Worm (Caenorhabditis elegans) whole organism, L1 larva: Measurements from ENCODE around the gene B0228.9.

ENCODE experiments used
- C16A3.4 ChIP-seq: fragments of 150-350 bp; optimal IDR thresholded peaks from 2 replicates; lab custom pipeline; 2014; ENCODE audit warnings: missing biosample characterization, missing genetic modification characterization
- C34B4.2 ChIP-seq: sonication (generic microtip); optimal IDR thresholded peaks from 2 replicates; lab custom pipeline; 2017; ENCODE audit warnings: mild to moderate bottlenecking, missing genetic modification characterization, missing compliant biosample characterization
- F16B12.6 ChIP-seq: fragments of 150-350 bp; optimal IDR thresholded peaks from 2 replicates; lab custom pipeline; 2014; ENCODE audit warnings: missing biosample characterization, missing genetic modification characterization
- aha-1 ChIP-seq: fragments of 150-350 bp; optimal IDR thresholded peaks from 2 replicates; lab custom pipeline; 2014; ENCODE audit warnings: missing biosample characterization, missing genetic modification characterization
- alr-1 ChIP-seq: fragments of 200-800 bp; sonication (Bioruptor generic); optimal IDR thresholded peaks from 2 replicates; lab custom pipeline; 2018; ENCODE audit warnings: borderline replicate concordance, mild to moderate bottlenecking, missing genetic modification characterization, missing compliant biosample characterization
- blmp-1 ChIP-seq: fragments of 150-350 bp; optimal IDR thresholded peaks from 2 replicates; lab custom pipeline; 2014; ENCODE audit warnings: missing biosample characterization, missing genetic modification characterization
- ceh-63 ChIP-seq: fragments of 200-800 bp; sonication (Bioruptor generic); optimal IDR thresholded peaks from 2 replicates; lab custom pipeline; 2018; ENCODE audit warnings: mild to moderate bottlenecking, missing genetic modification characterization, missing compliant biosample characterization
- ceh-8 ChIP-seq: fragments of 200-800 bp; sonication (Bioruptor generic); optimal IDR thresholded peaks from 2 replicates; lab custom pipeline; 2018; ENCODE audit warnings: mild to moderate bottlenecking, missing genetic modification characterization, moderate library complexity, missing compliant biosample characterization
- ceh-82 ChIP-seq, 3 experiments: fragments of 150-350 bp in 1 of 3; sonication (generic microtip) in 2 of 3; optimal IDR thresholded peaks; 2 replicates each; lab custom pipeline; 2014 to 2017; ENCODE audit warnings: missing biosample characterization in 3 of 3, missing genetic modification characterization in 3 of 3
- ceh-88 ChIP-seq: fragments of 200-800 bp; sonication (Bioruptor generic); IDR thresholded peaks from 2 replicates; pipeline ENCODE4 v1.3.6; 2022; ENCODE audit warnings: missing genetic modification characterization, missing compliant biosample characterization
- ceh-90 ChIP-seq: sonication (generic microtip); optimal IDR thresholded peaks from 2 replicates; lab custom pipeline; 2016; ENCODE audit warnings: missing genetic modification characterization, missing compliant biosample characterization
- ces-1 ChIP-seq: fragments of 150-350 bp; optimal IDR thresholded peaks from 2 replicates; lab custom pipeline; 2014; ENCODE audit warnings: missing biosample characterization, missing genetic modification reagents, missing genetic modification characterization
- dsc-1 ChIP-seq: sonication (generic microtip); optimal IDR thresholded peaks from 2 replicates; lab custom pipeline; 2016; ENCODE audit warnings: mild to moderate bottlenecking, missing genetic modification characterization, missing compliant biosample characterization
- efl-3 ChIP-seq: fragments of 200-800 bp; sonication (Bioruptor generic); optimal IDR thresholded peaks from 2 replicates; lab custom pipeline; 2018; ENCODE audit warnings: mild to moderate bottlenecking, missing genetic modification characterization, missing compliant biosample characterization
- egl-13 ChIP-seq: sonication (generic microtip); optimal IDR thresholded peaks from 2 replicates; lab custom pipeline; 2016; ENCODE audit warnings: missing genotype, missing genetic modification reagents, missing genetic modification characterization, missing compliant biosample characterization
- elt-2 ChIP-seq: sonication (generic microtip); optimal IDR thresholded peaks from 2 replicates; lab custom pipeline; 2016; ENCODE audit warnings: missing genetic modification characterization, mild to moderate bottlenecking, inconsistent platforms, missing compliant biosample characterization, missing genetic modification reagents
- ets-5 ChIP-seq: fragments of 200-800 bp; sonication (Bioruptor generic); IDR thresholded peaks from 2 replicates; pipeline ENCODE4 v1.3.6; 2022; ENCODE audit warnings: missing genetic modification characterization, missing compliant biosample characterization
- fkh-4 ChIP-seq: sonication (generic microtip); optimal IDR thresholded peaks from 2 replicates; lab custom pipeline; 2016; ENCODE audit warnings: missing compliant biosample characterization, missing genetic modification characterization, borderline replicate concordance
- fkh-8 ChIP-seq: sonication (generic microtip); optimal IDR thresholded peaks from 2 replicates; lab custom pipeline; 2016; ENCODE audit warnings: mild to moderate bottlenecking, missing genetic modification characterization, missing compliant biosample characterization
- fos-1 ChIP-seq: fragments of 150-350 bp; optimal IDR thresholded peaks from 2 replicates; lab custom pipeline; 2014; ENCODE audit warnings: missing biosample characterization, missing genetic modification characterization
- hlh-17 ChIP-seq: fragments of 200-800 bp; sonication (Bioruptor generic); optimal IDR thresholded peaks from 2 replicates; lab custom pipeline; 2018; ENCODE audit warnings: missing genetic modification characterization, mild to moderate bottlenecking, missing compliant biosample characterization, moderate library complexity, borderline replicate concordance
- hlh-4 ChIP-seq: sonication (generic microtip); optimal IDR thresholded peaks from 2 replicates; lab custom pipeline; 2016; ENCODE audit warnings: mild to moderate bottlenecking, missing genetic modification characterization, missing compliant biosample characterization
- isw-1 ChIP-seq: fragments of 200-800 bp; sonication (Bioruptor generic); IDR thresholded peaks from 2 replicates; pipeline ENCODE4 v1.3.6; 2022; ENCODE audit warnings: missing genetic modification characterization, missing compliant biosample characterization
- lin-13 ChIP-seq: fragments of 150-350 bp; optimal IDR thresholded peaks from 2 replicates; lab custom pipeline; 2014; ENCODE audit warnings: missing biosample characterization, missing genetic modification reagents, missing genetic modification characterization
- lin-14 ChIP-seq: fragments of 200-800 bp; sonication (Bioruptor generic); optimal IDR thresholded peaks from 2 replicates; lab custom pipeline; 2018; ENCODE audit warnings: mild to moderate bottlenecking, missing genetic modification characterization, moderate library complexity, missing compliant biosample characterization
- lin-15B ChIP-seq: fragments of 150-350 bp; sonication (generic microtip); optimal IDR thresholded peaks from 3 replicates; lab custom pipeline; 2014; ENCODE audit warnings: missing biosample characterization, missing genetic modification characterization
- lir-3 ChIP-seq: sonication (generic microtip); optimal IDR thresholded peaks from 2 replicates; lab custom pipeline; 2016; ENCODE audit warnings: mild to moderate bottlenecking, missing genetic modification characterization, moderate library complexity, missing compliant biosample characterization; ENCODE audit not compliant: poor library complexity
- mdl-1 ChIP-seq, 2 experiments: fragments of 150-350 bp; optimal IDR thresholded peaks; 2 replicates each; lab custom pipeline; 2014 to 2017; ENCODE audit warnings: missing biosample characterization in 2 of 2, missing genetic modification characterization in 2 of 2, inconsistent platforms in 1 of 2
- mef-2 ChIP-seq: fragments of 150-350 bp; optimal IDR thresholded peaks from 2 replicates; lab custom pipeline; 2014; ENCODE audit warnings: missing biosample characterization, missing genetic modification characterization
- mep-1 ChIP-seq: fragments of 150-350 bp; optimal IDR thresholded peaks from 2 replicates; lab custom pipeline; 2014; ENCODE audit warnings: missing biosample characterization, missing genetic modification characterization
- nhr-11 ChIP-seq: fragments of 150-350 bp; optimal IDR thresholded peaks from 2 replicates; lab custom pipeline; 2014; ENCODE audit warnings: missing biosample characterization, missing genetic modification characterization
- nhr-19 ChIP-seq: fragments of 200-800 bp; sonication (Bioruptor generic); conservative IDR thresholded peaks from 2 replicates; pipeline ENCODE4 v1.3.6; 2022; ENCODE audit warnings: missing genetic modification characterization, missing compliant biosample characterization
- nhr-20 ChIP-seq: sonication (generic microtip); optimal IDR thresholded peaks from 2 replicates; lab custom pipeline; 2016; ENCODE audit warnings: mild to moderate bottlenecking, missing genetic modification characterization, missing compliant biosample characterization
- nhr-237 ChIP-seq: fragments of 150-350 bp; optimal IDR thresholded peaks from 2 replicates; lab custom pipeline; 2014; ENCODE audit warnings: missing biosample characterization, missing genetic modification characterization
- nhr-76 ChIP-seq: sonication (generic microtip); optimal IDR thresholded peaks from 2 replicates; lab custom pipeline; 2017; ENCODE audit warnings: missing biosample characterization, missing genetic modification characterization
- nhr-77 ChIP-seq: fragments of 150-350 bp; optimal IDR thresholded peaks from 2 replicates; lab custom pipeline; 2014; ENCODE audit warnings: missing biosample characterization, missing genetic modification characterization
- nhr-84 ChIP-seq: sonication (generic microtip); optimal IDR thresholded peaks from 2 replicates; lab custom pipeline; 2017; ENCODE audit warnings: missing biosample characterization, missing genetic modification characterization
- nhr-85 ChIP-seq: sonication (generic microtip); peaks from one replicate; lab custom pipeline; 2016; ENCODE audit warnings: missing genetic modification characterization, inconsistent platforms, missing compliant biosample characterization
- pag-3 ChIP-seq: sonication (generic microtip); optimal IDR thresholded peaks from 2 replicates; lab custom pipeline; 2017; ENCODE audit warnings: missing genetic modification characterization, mild to moderate bottlenecking, missing compliant biosample characterization, antibody characterized with exemption, borderline replicate concordance; ENCODE audit not compliant: insufficient read depth
- pax-3 ChIP-seq: fragments of 200-800 bp; sonication (Bioruptor generic); optimal IDR thresholded peaks from 2 replicates; lab custom pipeline; 2018; ENCODE audit warnings: mild to moderate bottlenecking, missing genetic modification characterization, moderate library complexity, missing compliant biosample characterization
- rnt-1 ChIP-seq: sonication (generic microtip); optimal IDR thresholded peaks from 2 replicates; lab custom pipeline; 2016; ENCODE audit warnings: mild to moderate bottlenecking, missing genetic modification characterization, moderate library complexity, missing compliant biosample characterization
- skn-1 ChIP-seq: fragments of 150-350 bp; optimal IDR thresholded peaks from 2 replicates; lab custom pipeline; 2014; ENCODE audit warnings: missing biosample characterization, missing genetic modification characterization
- sox-4 ChIP-seq: sonication (generic microtip); optimal IDR thresholded peaks from 2 replicates; lab custom pipeline; 2016; ENCODE audit warnings: missing genetic modification characterization, missing compliant biosample characterization
- sptf-1 ChIP-seq: fragments of 150-350 bp; optimal IDR thresholded peaks from 2 replicates; lab custom pipeline; 2014; ENCODE audit warnings: missing biosample characterization, missing genetic modification characterization
- swsn-7 ChIP-seq: sonication (generic microtip); optimal IDR thresholded peaks from 2 replicates; lab custom pipeline; 2016; ENCODE audit warnings: missing genetic modification characterization, missing compliant biosample characterization
- tlp-1 ChIP-seq: fragments of 150-350 bp; optimal IDR thresholded peaks from 2 replicates; lab custom pipeline; 2014; ENCODE audit warnings: missing biosample characterization, missing genetic modification characterization
- unc-30 ChIP-seq: sonication (generic microtip); optimal IDR thresholded peaks from 2 replicates; lab custom pipeline; 2017; ENCODE audit warnings: missing biosample characterization, missing genetic modification characterization
- unc-62 ChIP-seq: fragments of 150-350 bp; optimal IDR thresholded peaks from 2 replicates; lab custom pipeline; 2014; ENCODE audit warnings: missing biosample characterization, missing genetic modification reagents, missing genetic modification characterization
- unc-86 ChIP-seq: sonication (generic microtip); optimal IDR thresholded peaks from 2 replicates; lab custom pipeline; 2016; ENCODE audit warnings: missing genetic modification characterization, missing compliant biosample characterization
- unc-98 ChIP-seq: fragments of 200-800 bp; sonication (Bioruptor generic); IDR thresholded peaks from 2 replicates; pipeline ENCODE4 v1.3.6; 2022; ENCODE audit warnings: missing genetic modification characterization, missing compliant biosample characterization

Gene B0228.9

ce11 chrII:7758397-7759135 is 4.9 kb downstream of the B0228.9 start, which contains the start of gene B0228.7 (continued):
- TF ChIP-seq efl-3 (GFP tag; lab: Kevin White, UChicago) (no peak), nhr-84 (no peak), swsn-7 (no peak), mdl-1 (tag; optimal IDR thresholded peaks at IDR 0.05; lab: Kevin White, UChicago) (no peak), ceh-8 (GFP tag; lab: Kevin White, UChicago) (peak; percentile 14), mef-2 (tag; lab: Kevin White, UChicago) (no peak), ceh-90 (tag; lab: Kevin White, UChicago) (no peak), lir-3 (no peak), lin-15B (tag; lab: Kevin White, UChicago) (no peak), unc-62 (GFP tag; lab: Kevin White, UChicago) (no peak), nhr-76 (tag; lab: Kevin White, UChicago) (no peak), skn-1 (tag; lab: Kevin White, UChicago) (no peak), unc-86 (peak; percentile 25), alr-1 (tag; lab: Kevin White, UChicago) (no peak), dsc-1 (no peak), lin-14 (GFP tag; lab: Kevin White, UChicago) (peak; percentile 37), egl-13 (no peak), sptf-1 (tag; lab: Kevin White, UChicago) (no peak), pax-3 (tag; lab: Kevin White, UChicago) (no peak), elt-2 (tag; lab: Kevin White, UChicago) (peak; percentile 40), C34B4.2 (tag; lab: Kevin White, UChicago) (no peak), nhr-237 (tag; lab: Kevin White, UChicago) (no peak), aha-1 (tag; lab: Kevin White, UChicago) (no peak), fkh-8 (tag; lab: Kevin White, UChicago) (peak; percentile 24), nhr-20 (tag; lab: Kevin White, UChicago) (no peak), ces-1 (GFP tag; lab: Kevin White, UChicago) (no peak), nhr-19 (GFP tag; lab: Robert Waterston, UW) (no peak), nhr-77 (tag; lab: Kevin White, UChicago) (no peak), fkh-4 (tag; lab: Kevin White, UChicago) (no peak), F16B12.6 (tag; lab: Kevin White, UChicago) (no peak), unc-30 (tag; lab: Kevin White, UChicago) (no peak), nhr-11 (no peak)

DNA sequence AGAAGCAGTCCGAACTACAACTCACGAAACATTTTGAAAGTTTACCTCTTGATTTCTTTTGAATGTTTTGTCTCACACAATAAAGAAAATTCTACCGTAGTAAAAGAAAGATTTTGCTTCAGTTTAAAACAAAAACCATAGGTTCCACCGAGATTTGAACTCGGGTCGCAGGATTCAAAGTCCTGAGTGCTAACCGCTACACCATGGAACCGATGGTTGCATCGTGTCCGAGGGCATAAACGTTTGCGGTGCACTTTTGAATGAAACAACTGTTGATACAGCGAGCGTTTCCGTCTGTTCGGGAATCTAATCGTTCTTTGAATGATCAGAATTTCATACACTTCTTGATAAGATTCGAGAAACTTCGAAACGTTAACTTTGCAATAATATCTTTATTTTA is 6.7 kb downstream of the B0228.9 start:
- TF ChIP-seq sox-4 (tag; lab: Kevin White, UChicago) (no peak), lin-13 (GFP tag; lab: Kevin White, UChicago) (peak; percentile 11), mep-1 (tag; lab: Kevin White, UChicago) (peak; percentile 61), ceh-88 (GFP tag; lab: Robert Waterston, UW) (no peak), C34B4.2 (tag; lab: Kevin White, UChicago) (no peak), fos-1 (tag; lab: Kevin White, UChicago) (no peak), fkh-8 (tag; lab: Kevin White, UChicago) (no peak), nhr-20 (tag; lab: Kevin White, UChicago) (peak; percentile 72), unc-98 (no peak), tlp-1 (tag; lab: Kevin White, UChicago) (no peak), ets-5 (GFP tag; lab: Robert Waterston, UW) (no peak), nhr-84 (no peak), nhr-85 (tag; lab: Kevin White, UChicago) (peak; percentile 88), pag-3 (tag; lab: Kevin White, UChicago) (no peak), ceh-82 (tag; optimal IDR thresholded peaks at IDR 0.05; lab: Kevin White, UChicago) (peak in 1 of 3 experiments; percentile 27), isw-1 (GFP tag; lab: Robert Waterston, UW) (no peak), swsn-7 (peak; percentile 37), mef-2 (tag; lab: Kevin White, UChicago) (no peak), rnt-1 (tag; lab: Kevin White, UChicago) (peak; percentile 76), F16B12.6 (tag; lab: Kevin White, UChicago) (no peak), ceh-63 (GFP tag; lab: Kevin White, UChicago) (no peak), lin-14 (GFP tag; lab: Kevin White, UChicago) (peak; percentile 66), lir-3 (peak; percentile 53), hlh-4 (tag; lab: Kevin White, UChicago) (no peak), nhr-19 (GFP tag; lab: Robert Waterston, UW) (peak; percentile 97), blmp-1 (peak; percentile 28), hlh-17 (GFP tag; lab: Kevin White, UChicago) (no peak), efl-3 (GFP tag; lab: Kevin White, UChicago) (no peak), C16A3.4 (tag; lab: Kevin White, UChicago) (peak; percentile 73)
